Worm (Caenorhabditis elegans) whole organism, midembryonic: ENCODE measurements around the gene gpcp-1.

Experiments
- T22C8.4 ChIP-seq: fragments of 200-800 bp; sonication (Bioruptor generic); IDR thresholded peaks from 2 replicates; pipeline ENCODE4 v1.3.6; 2022; ENCODE audit warnings: missing genetic modification characterization, missing compliant biosample characterization
- cog-1 ChIP-seq: sonication (generic microtip); optimal IDR thresholded peaks from 2 replicates; lab custom pipeline; 2016; ENCODE audit warnings: missing genetic modification characterization, missing compliant biosample characterization
- flt-1 ChIP-seq: fragments of 200-800 bp; sonication (Bioruptor generic); IDR thresholded peaks from 2 replicates; pipeline ENCODE4 v1.3.6; 2022; ENCODE audit warnings: missing genetic modification characterization, missing compliant biosample characterization
- klf-2 ChIP-seq: fragments of 200-800 bp; sonication (Bioruptor generic); conservative IDR thresholded peaks from 2 replicates; pipeline ENCODE4 v1.3.6; 2022; ENCODE audit warnings: missing genetic modification reagents, missing genetic modification characterization, missing compliant biosample characterization
- med-1 ChIP-seq: sonication (generic microtip); optimal IDR thresholded peaks from 2 replicates; lab custom pipeline; 2017; ENCODE audit warnings: missing genetic modification characterization, mild to moderate bottlenecking, missing compliant biosample characterization, antibody characterized with exemption, missing genetic modification reagents; ENCODE audit not compliant: insufficient read depth
- ref-1 ChIP-seq: fragments of 200-800 bp; sonication (Bioruptor generic); conservative IDR thresholded peaks from 2 replicates; pipeline ENCODE4 v1.3.6; 2022; ENCODE audit warnings: missing genetic modification reagents, missing genetic modification characterization, missing compliant biosample characterization
- tab-1 ChIP-seq: fragments of 200-800 bp; sonication (Bioruptor generic); IDR thresholded peaks from 2 replicates; pipeline ENCODE4 v1.3.6; 2022; ENCODE audit warnings: missing genetic modification characterization, missing compliant biosample characterization
- ztf-23 ChIP-seq: fragments of 200-800 bp; sonication (Bioruptor generic); IDR thresholded peaks from 2 replicates; pipeline ENCODE4 v1.3.6; 2022; ENCODE audit warnings: missing genetic modification reagents, missing genetic modification characterization, missing compliant biosample characterization
- ztf-29 ChIP-seq: fragments of 200-800 bp; sonication (Bioruptor generic); IDR thresholded peaks from 2 replicates; pipeline ENCODE4 v1.3.6; 2022; ENCODE audit warnings: missing genetic modification reagents, missing genetic modification characterization, missing compliant biosample characterization

gpcp-1 gene

DNA sequence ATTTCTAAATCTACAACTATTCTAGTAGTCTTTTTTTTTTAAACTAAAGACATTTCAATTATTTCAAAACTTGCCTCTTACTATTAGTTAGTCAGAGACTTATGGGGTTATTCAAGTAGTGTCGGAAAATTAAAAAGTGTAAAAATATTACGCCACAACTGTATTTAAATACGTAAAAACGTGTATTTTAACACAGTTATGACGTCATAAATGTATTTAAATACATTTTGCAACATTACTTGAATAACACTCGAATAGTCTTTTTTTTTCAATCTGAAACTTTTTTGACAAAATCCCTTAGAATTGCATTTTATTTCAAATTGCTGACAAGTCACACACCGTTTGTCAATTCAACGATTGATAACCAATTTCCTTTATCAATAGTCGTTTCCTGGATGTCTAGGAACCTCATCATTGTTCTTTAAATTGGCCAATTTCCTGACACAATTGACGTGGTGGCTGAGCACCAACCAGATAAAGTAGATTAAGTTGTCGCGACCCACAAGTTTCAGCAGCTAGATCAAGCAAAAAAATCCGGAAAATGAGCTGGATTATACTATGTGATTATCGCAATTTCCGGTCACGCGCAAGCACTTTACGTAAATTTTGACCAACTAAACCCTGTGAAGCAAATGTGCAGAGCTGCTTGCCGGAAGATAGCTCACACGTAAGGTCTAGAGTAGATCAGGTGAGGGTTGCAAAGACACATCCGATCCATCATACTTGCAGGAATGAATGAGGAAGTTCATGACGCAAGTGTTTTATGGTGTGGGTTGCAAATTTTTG, 29.3 kb upstream of the gpcp-1 start:
- TF ChIP-seq klf-2 (GFP tag; lab: Robert Waterston, UW), result no peak
- TF ChIP-seq ztf-29 (GFP tag; lab: Robert Waterston, UW), result no peak
- no peak for TF ChIP-seq cog-1 (tag; lab: Kevin White, UChicago)
- no peak for TF ChIP-seq ref-1 (GFP tag; lab: Robert Waterston, UW)
- TF ChIP-seq ztf-23 (GFP tag; lab: Robert Waterston, UW), result no peak
- TF ChIP-seq med-1, result no peak
- TF ChIP-seq T22C8.4 (GFP tag; lab: Robert Waterston, UW), result no peak
- TF ChIP-seq flt-1 (GFP tag; lab: Robert Waterston, UW), result no peak
- no peak for TF ChIP-seq tab-1 (GFP tag; lab: Robert Waterston, UW)

DNA sequence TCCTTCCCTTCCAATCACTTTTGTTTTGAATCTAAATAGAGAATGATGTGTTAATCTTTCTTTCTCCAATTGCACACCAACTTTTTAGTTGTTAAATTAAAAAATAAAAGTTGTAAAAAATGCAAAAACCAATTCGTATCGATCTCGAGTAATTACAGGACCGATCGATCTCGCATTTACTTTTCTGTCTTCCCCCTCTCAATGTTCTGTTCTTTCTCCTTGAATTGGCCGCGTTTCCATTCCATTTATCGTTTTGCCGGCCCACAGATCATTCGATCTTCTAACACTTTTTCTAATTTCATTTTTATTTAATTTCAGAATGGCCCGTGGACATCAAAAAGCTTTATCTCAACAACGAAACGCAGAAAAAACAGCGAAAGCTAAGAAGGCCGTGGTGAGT, 24.8 kb upstream of the gpcp-1 start, which contains the start of gene K10B3.1:
K10B3.1 (plus strand) TSS at position 301 of the 400 bp plus-strand sequence.
- TF ChIP-seq ref-1 (GFP tag; lab: Robert Waterston, UW) (no peak), ztf-29 (GFP tag; lab: Robert Waterston, UW) (no peak), T22C8.4 (GFP tag; lab: Robert Waterston, UW) (no peak), tab-1 (GFP tag; lab: Robert Waterston, UW) (no peak), cog-1 (tag; lab: Kevin White, UChicago) (no peak), ztf-23 (GFP tag; lab: Robert Waterston, UW) (no peak), flt-1 (GFP tag; lab: Robert Waterston, UW) (no peak), klf-2 (GFP tag; lab: Robert Waterston, UW) (no peak), med-1 (no peak)

DNA sequence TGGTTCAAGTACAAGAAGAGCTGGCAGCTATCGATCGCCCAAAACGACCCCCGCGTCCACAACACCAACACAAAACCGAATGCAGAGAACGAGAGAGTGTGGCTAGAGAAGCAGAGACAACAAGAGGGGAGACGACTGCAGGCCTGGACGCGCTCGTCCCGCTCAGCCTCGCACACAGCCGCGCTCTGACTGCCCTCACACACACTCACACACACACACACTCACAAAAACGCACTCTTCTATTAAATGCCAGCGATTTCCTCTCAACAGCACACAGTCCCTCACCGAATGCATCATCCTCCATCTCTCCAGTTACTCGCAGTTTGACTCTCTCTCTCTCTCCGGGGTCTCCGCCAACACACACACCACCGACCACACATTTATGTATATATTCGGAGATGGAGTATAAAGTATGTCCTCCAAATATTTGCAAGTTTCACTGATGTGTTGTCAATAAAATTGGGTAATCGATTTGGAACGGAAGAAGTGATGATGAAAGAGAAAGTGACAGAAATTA, 17.3 kb upstream of the gpcp-1 start:
- peak; percentile 88 for TF ChIP-seq flt-1 (GFP tag; lab: Robert Waterston, UW)
- 0 out of 2 replicates have a peak, but pooled peaks have one; percentile 61 for TF ChIP-seq ztf-23 (GFP tag; lab: Robert Waterston, UW)
- no peak for TF ChIP-seq ref-1 (GFP tag; lab: Robert Waterston, UW)
- peak; percentile 78 for TF ChIP-seq tab-1 (GFP tag; lab: Robert Waterston, UW)
- no peak for TF ChIP-seq med-1
- peak; percentile 81 for TF ChIP-seq cog-1 (tag; lab: Kevin White, UChicago)
- TF ChIP-seq ztf-29 (GFP tag; lab: Robert Waterston, UW), result no peak
- TF ChIP-seq T22C8.4 (GFP tag; lab: Robert Waterston, UW), result peak; percentile 48; the same call in 1 of the 2 replicates
- TF ChIP-seq klf-2 (GFP tag; lab: Robert Waterston, UW), result no peak; the same call in 1 of the 2 replicates

DNA sequence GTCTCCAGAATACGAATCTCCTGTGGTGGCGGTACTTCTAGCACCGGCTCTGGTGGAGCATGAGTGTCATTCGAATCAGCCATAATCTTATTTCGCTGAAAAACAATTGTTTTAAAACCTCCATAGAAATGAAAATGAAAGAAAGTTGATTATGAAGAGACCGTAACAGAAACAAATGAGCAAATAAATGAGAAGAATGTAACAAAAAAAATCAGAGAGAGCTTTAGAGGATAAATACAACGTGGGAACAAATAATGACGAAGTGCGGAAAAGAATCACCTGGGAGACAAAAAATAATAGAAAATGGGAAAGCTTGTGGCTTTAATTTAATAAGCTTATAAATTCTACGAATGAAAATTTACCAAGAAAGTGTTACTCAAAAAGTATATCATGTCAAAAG, 16.6 kb upstream of the gpcp-1 start, which contains the start of gene spc-1:
spc-1 (minus strand) TSS at position 101 of the 400 bp plus-strand sequence.
- TF ChIP-seq flt-1 (GFP tag; lab: Robert Waterston, UW), result no peak
- TF ChIP-seq ztf-23 (GFP tag; lab: Robert Waterston, UW), result no peak
- TF ChIP-seq T22C8.4 (GFP tag; lab: Robert Waterston, UW), result no peak
- TF ChIP-seq ref-1 (GFP tag; lab: Robert Waterston, UW), result no peak
- TF ChIP-seq cog-1 (tag; lab: Kevin White, UChicago), result no peak
- TF ChIP-seq tab-1 (GFP tag; lab: Robert Waterston, UW), result no peak
- TF ChIP-seq med-1, result no peak
- TF ChIP-seq ztf-29 (GFP tag; lab: Robert Waterston, UW), result no peak
- TF ChIP-seq klf-2 (GFP tag; lab: Robert Waterston, UW), result no peak

DNA sequence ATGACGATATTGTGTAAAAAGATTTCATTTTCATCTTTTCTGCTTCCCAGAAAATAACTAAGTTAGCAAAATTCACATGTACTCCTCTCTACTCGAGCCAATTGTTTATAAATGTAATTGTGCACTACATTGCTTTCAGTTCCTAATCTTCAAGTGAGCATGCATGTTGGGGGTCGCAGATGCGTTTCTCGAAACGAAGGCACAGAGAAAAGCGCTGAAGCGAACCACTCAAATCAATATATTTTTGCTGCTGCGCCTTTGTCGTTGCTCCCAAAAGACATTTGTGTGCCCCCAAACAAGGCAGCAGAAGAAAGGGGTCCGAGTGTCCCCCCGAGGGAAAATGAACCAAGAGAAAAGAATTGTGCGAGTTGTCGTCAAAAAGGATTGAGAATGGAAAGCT, 15.8 kb upstream of the gpcp-1 start:
- TF ChIP-seq ztf-23 (GFP tag; lab: Robert Waterston, UW) (no peak), tab-1 (GFP tag; lab: Robert Waterston, UW) (no peak), med-1 (no peak), flt-1 (GFP tag; lab: Robert Waterston, UW) (no peak), ztf-29 (GFP tag; lab: Robert Waterston, UW) (no peak), klf-2 (GFP tag; lab: Robert Waterston, UW) (no peak), cog-1 (tag; lab: Kevin White, UChicago) (no peak), T22C8.4 (GFP tag; lab: Robert Waterston, UW) (no peak), ref-1 (GFP tag; lab: Robert Waterston, UW) (no peak)

DNA sequence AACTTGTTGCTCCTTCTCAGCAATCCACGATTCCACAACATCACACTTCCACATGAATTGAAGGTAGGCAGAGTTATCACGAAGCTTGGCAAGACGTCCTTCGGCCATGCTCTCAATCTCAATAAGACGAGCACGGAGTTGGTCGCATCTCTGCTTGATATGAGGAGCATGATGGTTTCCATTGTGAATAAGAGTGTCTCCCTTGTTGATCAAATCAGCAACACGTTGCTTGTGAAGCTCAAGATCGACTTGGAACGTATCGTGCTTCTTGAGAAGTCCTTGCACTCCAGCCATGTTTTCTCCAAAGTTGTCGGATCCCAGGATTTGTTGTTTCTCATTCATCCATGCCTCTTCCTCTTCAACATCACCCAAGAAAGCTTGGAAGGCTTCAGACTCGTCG, 9.2 kb upstream of the gpcp-1 start:
- TF ChIP-seq cog-1 (tag; lab: Kevin White, UChicago) (no peak), ref-1 (GFP tag; lab: Robert Waterston, UW) (no peak), tab-1 (GFP tag; lab: Robert Waterston, UW) (no peak), ztf-23 (GFP tag; lab: Robert Waterston, UW) (no peak), med-1 (no peak), flt-1 (GFP tag; lab: Robert Waterston, UW) (no peak), T22C8.4 (GFP tag; lab: Robert Waterston, UW) (no peak), klf-2 (GFP tag; lab: Robert Waterston, UW) (no peak), ztf-29 (GFP tag; lab: Robert Waterston, UW) (no peak)

DNA sequence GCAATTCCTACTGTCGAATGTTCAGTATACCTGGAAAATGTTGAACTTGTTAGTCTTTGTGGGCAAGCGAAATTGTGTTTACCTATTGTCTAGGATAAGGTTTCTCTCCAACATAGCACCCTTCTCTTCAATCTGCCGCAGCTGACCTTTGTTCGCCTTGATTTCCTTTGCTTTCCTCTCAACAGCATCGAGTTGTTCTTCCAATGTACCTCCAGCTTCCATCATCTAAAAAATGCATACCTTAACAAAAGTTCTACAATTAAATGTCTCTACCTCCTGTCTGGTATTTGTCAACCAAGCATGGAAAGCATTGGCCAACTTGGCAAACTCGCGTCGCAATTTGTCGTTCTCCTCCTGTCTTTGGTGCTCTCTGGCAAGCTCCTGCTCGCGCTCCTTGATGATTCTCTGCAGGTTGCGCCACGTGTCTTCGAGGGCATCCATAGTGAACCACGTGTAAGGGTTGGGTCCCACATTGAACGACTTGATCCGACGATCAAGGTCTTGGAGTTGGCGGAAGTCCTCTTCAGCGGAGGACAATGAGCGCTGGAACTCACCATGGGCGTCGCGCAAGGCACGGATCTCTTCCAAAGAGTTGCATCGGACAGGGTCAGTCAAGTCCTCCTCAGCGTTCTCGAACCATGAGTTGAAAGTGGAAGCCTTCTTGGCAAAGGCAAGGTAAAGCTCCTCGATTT, 8.3 kb upstream of the gpcp-1 start:
- TF ChIP-seq T22C8.4 (GFP tag; lab: Robert Waterston, UW) (no peak), flt-1 (GFP tag; lab: Robert Waterston, UW) (no peak), ref-1 (GFP tag; lab: Robert Waterston, UW) (no peak), ztf-23 (GFP tag; lab: Robert Waterston, UW) (no peak), klf-2 (GFP tag; lab: Robert Waterston, UW) (no peak), tab-1 (GFP tag; lab: Robert Waterston, UW) (no peak), cog-1 (tag; lab: Kevin White, UChicago) (no peak), med-1 (no peak), ztf-29 (GFP tag; lab: Robert Waterston, UW) (no peak)

DNA sequence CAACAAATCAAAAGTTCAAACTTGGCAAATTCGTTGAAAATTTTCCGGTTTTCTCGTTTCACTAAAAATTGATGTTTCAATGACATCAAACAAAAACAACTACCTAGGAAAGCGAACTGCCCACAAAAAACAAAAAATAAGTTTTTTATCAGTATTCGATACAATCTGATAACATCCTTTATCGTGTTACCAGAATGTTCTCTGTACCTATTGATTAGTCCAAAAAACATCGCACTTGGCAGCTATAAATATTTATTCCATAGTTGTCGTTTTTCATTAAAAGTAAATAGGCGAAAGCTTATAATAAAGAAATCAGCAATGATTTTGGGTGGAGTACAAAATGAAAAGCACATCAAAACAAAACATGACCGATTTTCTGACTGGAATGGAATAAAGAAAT, 6.8 kb upstream of the gpcp-1 start:
- TF ChIP-seq ztf-23 (GFP tag; lab: Robert Waterston, UW) (no peak), cog-1 (tag; lab: Kevin White, UChicago) (no peak), klf-2 (GFP tag; lab: Robert Waterston, UW) (no peak)
